Worm (Caenorhabditis elegans) whole organism, mixed stage, embryonic: ENCODE results near the gene sta-2.

Experiments used
- bed-3 ChIP-seq: fragments of 200-800 bp; sonication (Bioruptor generic); optimal IDR thresholded peaks from 3 replicates; lab custom pipeline; 2018; ENCODE audit warnings: mild to moderate bottlenecking, missing genetic modification characterization, moderate library complexity, missing compliant biosample characterization
- blmp-1 ChIP-seq: fragments of 150-350 bp; optimal IDR thresholded peaks from 2 replicates; lab custom pipeline; 2014; ENCODE audit warnings: missing biosample characterization, missing genetic modification characterization
- ceh-39 ChIP-seq: fragments of 150-350 bp; optimal IDR thresholded peaks from 2 replicates; lab custom pipeline; 2014; ENCODE audit warnings: missing biosample characterization, missing genetic modification characterization
- ceh-43 ChIP-seq: fragments of 200-800 bp; sonication (Bioruptor generic); optimal IDR thresholded peaks from 2 replicates; lab custom pipeline; 2018; ENCODE audit warnings: mild to moderate bottlenecking, missing genetic modification characterization, moderate library complexity, missing compliant biosample characterization
- ceh-83 ChIP-seq: fragments of 200-800 bp; sonication (Bioruptor generic); optimal IDR thresholded peaks from 2 replicates; lab custom pipeline; 2018; ENCODE audit warnings: mild to moderate bottlenecking, missing genetic modification characterization, missing compliant biosample characterization
- ces-1 ChIP-seq: fragments of 150-350 bp; optimal IDR thresholded peaks from 2 replicates; lab custom pipeline; 2014; ENCODE audit warnings: missing biosample characterization, missing genetic modification reagents, missing genetic modification characterization
- cnd-1 ChIP-seq: fragments of 200-800 bp; sonication (Bioruptor generic); optimal IDR thresholded peaks from 2 replicates; lab custom pipeline; 2018; ENCODE audit warnings: mild to moderate bottlenecking, missing genetic modification characterization, missing compliant biosample characterization
- drap-1 ChIP-seq: fragments of 200-800 bp; sonication (Bioruptor generic); optimal IDR thresholded peaks from 3 replicates; lab custom pipeline; 2018; ENCODE audit warnings: mild to moderate bottlenecking, missing genetic modification characterization, missing compliant biosample characterization
- elt-1 ChIP-seq: sonication (generic microtip); optimal IDR thresholded peaks from 2 replicates; lab custom pipeline; 2017; ENCODE audit warnings: missing genetic modification characterization, mild to moderate bottlenecking, missing compliant biosample characterization, antibody characterized with exemption, moderate library complexity, borderline replicate concordance; ENCODE audit not compliant: insufficient read depth
- flh-1 ChIP-seq: fragments of 200-800 bp; sonication (Bioruptor generic); optimal IDR thresholded peaks from 2 replicates; lab custom pipeline; 2018; ENCODE audit warnings: mild to moderate bottlenecking, missing genetic modification characterization, moderate library complexity, missing compliant biosample characterization
- ham-2 ChIP-seq: fragments of 200-800 bp; sonication (Bioruptor generic); optimal IDR thresholded peaks from 2 replicates; lab custom pipeline; 2018; ENCODE audit warnings: mild to moderate bottlenecking, missing genetic modification characterization, missing compliant biosample characterization
- lin-13 ChIP-seq: fragments of 150-350 bp; optimal IDR thresholded peaks from 2 replicates; lab custom pipeline; 2014; ENCODE audit warnings: missing biosample characterization, missing genetic modification characterization
- lin-32 ChIP-seq: fragments of 200-800 bp; sonication (Bioruptor generic); optimal IDR thresholded peaks from 2 replicates; lab custom pipeline; 2018; ENCODE audit warnings: mild to moderate bottlenecking, missing genetic modification characterization, missing compliant biosample characterization
- lsy-2 ChIP-seq: fragments of 150-350 bp; optimal IDR thresholded peaks from 2 replicates; lab custom pipeline; 2014; ENCODE audit warnings: missing biosample characterization, missing genetic modification characterization
- mab-5 ChIP-seq: fragments of 150-350 bp; optimal IDR thresholded peaks from 2 replicates; lab custom pipeline; 2014; ENCODE audit warnings: missing biosample characterization, missing genetic modification characterization
- mls-2 ChIP-seq: sonication (generic microtip); optimal IDR thresholded peaks from 2 replicates; lab custom pipeline; 2016; ENCODE audit warnings: mild to moderate bottlenecking, missing genetic modification characterization, moderate library complexity, missing compliant biosample characterization
- nhr-12 ChIP-seq: fragments of 150-350 bp; optimal IDR thresholded peaks from 2 replicates; lab custom pipeline; 2014; ENCODE audit warnings: missing biosample characterization, missing genetic modification characterization
- nhr-2 ChIP-seq: fragments of 150-350 bp; optimal IDR thresholded peaks from 2 replicates; lab custom pipeline; 2014; ENCODE audit warnings: missing biosample characterization, missing genetic modification characterization
- nhr-237 ChIP-seq: fragments of 150-350 bp; optimal IDR thresholded peaks from 2 replicates; lab custom pipeline; 2014; ENCODE audit warnings: missing biosample characterization, missing genetic modification characterization
- nhr-28 ChIP-seq: fragments of 150-350 bp; optimal IDR thresholded peaks from 2 replicates; lab custom pipeline; 2014; ENCODE audit warnings: missing biosample characterization, missing genetic modification characterization
- pha-4 ChIP-seq: fragments of 150-350 bp; optimal IDR thresholded peaks from 2 replicates; lab custom pipeline; 2018; ENCODE audit warnings: missing biosample characterization, missing genetic modification reagents, missing genetic modification characterization
- sem-2 ChIP-seq: fragments of 200-800 bp; sonication (Bioruptor generic); optimal IDR thresholded peaks from 2 replicates; lab custom pipeline; 2018; ENCODE audit warnings: mild to moderate bottlenecking, missing genetic modification characterization, missing compliant biosample characterization
- snpc-4 ChIP-seq: fragments of 150-350 bp; optimal IDR thresholded peaks from 2 replicates; lab custom pipeline; 2014; ENCODE audit warnings: missing biosample characterization, missing genetic modification characterization
- unc-120 ChIP-seq: sonication (generic microtip); optimal IDR thresholded peaks from 2 replicates; lab custom pipeline; 2017; ENCODE audit warnings: missing genetic modification characterization, missing compliant biosample characterization; ENCODE audit not compliant: poor library complexity, severe bottlenecking
- unc-39 ChIP-seq: fragments of 150-350 bp; optimal IDR thresholded peaks from 2 replicates; lab custom pipeline; 2014; ENCODE audit warnings: missing biosample characterization, missing genetic modification characterization
- zip-8 ChIP-seq: fragments of 150-350 bp; optimal IDR thresholded peaks from 2 replicates; lab custom pipeline; 2014; ENCODE audit warnings: missing biosample characterization, missing genetic modification characterization
- ztf-11 ChIP-seq: fragments of 150-350 bp; optimal IDR thresholded peaks from 2 replicates; lab custom pipeline; 2014; ENCODE audit warnings: missing biosample characterization, missing genetic modification characterization

Gene sta-2

ce11 chrV:9767941-9768340, 26.9 kb downstream of the sta-2 start:
- TF ChIP-seq ham-2 (no peak), unc-120 (tag; lab: Kevin White, UChicago) (no peak), drap-1 (GFP tag; lab: Kevin White, UChicago) (no peak), flh-1 (GFP tag; lab: Kevin White, UChicago) (no peak), nhr-237 (no peak), zip-8 (peak; percentile 50), nhr-2 (tag; lab: Kevin White, UChicago) (no peak), unc-39 (tag; lab: Kevin White, UChicago) (no peak), blmp-1 (tag; lab: Kevin White, UChicago) (no peak), ces-1 (peak; percentile 100), sem-2 (GFP tag; lab: Kevin White, UChicago) (no peak)

ce11 chrV:9768828-9769778, 28.1 kb downstream of the sta-2 start, which contains the start of gene unc-42:
Gene unc-42, minus strand, starts transcription at chrV:9769391.
- TF ChIP-seq ces-1 (peak; percentile 100), nhr-28 (tag; lab: Kevin White, UChicago) (no peak)
- TF ChIP-seq, all 35 proteins: peak for 1

- TF ChIP-seq mls-2 (no peak), ces-1 (peak; percentile 90)
Measured at ce11 chrV:9771311-9771710, 30.3 kb downstream of the sta-2 start.

ce11 chrV:9771970-9772369, 31.0 kb downstream of the sta-2 start, which contains the start of gene F46B6.2:
Gene F46B6.2, plus strand, starts transcription at chrV:9772285.
- no peak for TF ChIP-seq drap-1 (GFP tag; lab: Kevin White, UChicago)
- peak; percentile 99 for TF ChIP-seq ces-1
- TF ChIP-seq, all 35 proteins: peak for 1

- TF ChIP-seq mls-2 (no peak), cnd-1 (tag; lab: Kevin White, UChicago) (no peak), lin-32 (GFP tag; lab: Kevin White, UChicago) (no peak), snpc-4 (tag; lab: Kevin White, UChicago) (no peak), nhr-2 (tag; lab: Kevin White, UChicago) (no peak), nhr-12 (tag; lab: Kevin White, UChicago) (no peak), ceh-83 (GFP tag; lab: Kevin White, UChicago) (no peak), pha-4 (tag; lab: Kevin White, UChicago) (no peak), drap-1 (GFP tag; lab: Kevin White, UChicago) (no peak), unc-120 (tag; lab: Kevin White, UChicago) (no peak), mab-5 (no peak), lin-13 (no peak), nhr-28 (tag; lab: Kevin White, UChicago) (no peak), lsy-2 (no peak), unc-39 (tag; lab: Kevin White, UChicago) (no peak), ceh-43 (GFP tag; lab: Kevin White, UChicago) (no peak), ham-2 (no peak), flh-1 (GFP tag; lab: Kevin White, UChicago) (no peak)
Measured at ce11 chrV:9775734-9776133, 34.7 kb downstream of the sta-2 start, which contains the start of gene F46B6.12. Gene F46B6.12, minus strand, starts transcription at chrV:9775834.

ce11 chrV:9777645-9778044, 36.6 kb downstream of the sta-2 start, which contains the start of gene smg-4:
Gene smg-4, minus strand, starts transcription at chrV:9777745.
- TF ChIP-seq flh-1 (GFP tag; lab: Kevin White, UChicago) (no peak), ztf-11 (tag; lab: Kevin White, UChicago) (no peak), nhr-28 (tag; lab: Kevin White, UChicago) (no peak), bed-3 (GFP tag; lab: Kevin White, UChicago) (no peak), ham-2 (no peak), elt-1 (tag; lab: Kevin White, UChicago) (no peak), ceh-39 (no peak)
